Fruit fly (Drosophila melanogaster) whole organism, embryonic: Measurements from ENCODE around the gene Dredd.

ENCODE experiments used
- C15 ChIP-seq: fragments of 200-800 bp; sonication (Bioruptor generic); IDR thresholded peaks from 3 replicates; pipeline ENCODE4 v1.3.6; 2022; ENCODE audit warnings: missing biosample characterization, missing genetic modification characterization
- CG10274 ChIP-seq: fragments of 200-800 bp; sonication (Bioruptor generic); optimal IDR thresholded peaks from 3 replicates; lab custom pipeline; 2017; ENCODE audit warnings: missing biosample characterization, mild to moderate bottlenecking, missing genetic modification characterization
- CG11398 ChIP-seq: fragments of 200-800 bp; sonication (Bioruptor generic); optimal IDR thresholded peaks from 2 replicates; lab custom pipeline; 2016; ENCODE audit warnings: missing biosample characterization, missing genetic modification characterization
- CG1233 ChIP-seq: fragments of 200-800 bp; sonication (Bioruptor generic); optimal IDR thresholded peaks from 4 replicates; lab custom pipeline; 2018; ENCODE audit warnings: missing biosample characterization, mild to moderate bottlenecking, missing genetic modification characterization
- CG15514 ChIP-seq: fragments of 200-800 bp; sonication (Bioruptor generic); optimal IDR thresholded peaks from 3 replicates; lab custom pipeline; 2017; ENCODE audit warnings: missing biosample characterization, missing genetic modification characterization, mild to moderate bottlenecking, moderate library complexity, missing genetic modification reagents
- CG15696 ChIP-seq: fragments of 200-800 bp; sonication (Bioruptor generic); optimal IDR thresholded peaks from 2 replicates; lab custom pipeline; 2019; ENCODE audit warnings: missing biosample characterization, mild to moderate bottlenecking, missing genetic modification characterization, moderate library complexity
- CG1603 ChIP-seq: fragments of 200-800 bp; sonication (Bioruptor generic); optimal IDR thresholded peaks from 2 replicates; lab custom pipeline; 2019; ENCODE audit warnings: missing biosample characterization, mild to moderate bottlenecking, missing genetic modification characterization, moderate library complexity
- CG17328 ChIP-seq: fragments of 200-800 bp; sonication (Bioruptor generic); IDR thresholded peaks from 2 replicates; pipeline ENCODE4 v1.3.6; 2022; ENCODE audit warnings: missing biosample characterization, missing genetic modification characterization
- CG18599 ChIP-seq: fragments of 200-800 bp; sonication (Bioruptor generic); optimal IDR thresholded peaks from 3 replicates; lab custom pipeline; 2017; ENCODE audit warnings: missing biosample characterization, missing genetic modification characterization, mild to moderate bottlenecking, moderate library complexity, missing genetic modification reagents
- CG2120 ChIP-seq: fragments of 200-800 bp; sonication (Bioruptor generic); optimal IDR thresholded peaks from 3 replicates; lab custom pipeline; 2016; ENCODE audit warnings: missing biosample characterization, missing genetic modification characterization
- CG2875 ChIP-seq: fragments of 200-800 bp; sonication (Bioruptor generic); optimal IDR thresholded peaks from 2 replicates; lab custom pipeline; 2017; ENCODE audit warnings: missing biosample characterization, mild to moderate bottlenecking, missing genetic modification characterization, missing genetic modification reagents
- CG30403 ChIP-seq: fragments of 200-800 bp; sonication (Bioruptor generic); optimal IDR thresholded peaks from 3 replicates; lab custom pipeline; 2016; ENCODE audit warnings: missing biosample characterization, missing genetic modification characterization
- CG5245 ChIP-seq: fragments of 200-800 bp; sonication (Bioruptor generic); optimal IDR thresholded peaks from 3 replicates; lab custom pipeline; 2016; ENCODE audit warnings: missing biosample characterization, missing genetic modification characterization
- CG7357 ChIP-seq: fragments of 200-800 bp; sonication (Bioruptor generic); IDR thresholded peaks from 3 replicates; pipeline ENCODE4 v1.3.6; 2022; ENCODE audit warnings: missing biosample characterization, missing genetic modification characterization
- CG7745 ChIP-seq: fragments of 200-800 bp; sonication (Bioruptor generic); optimal IDR thresholded peaks from 2 replicates; lab custom pipeline; 2018; ENCODE audit warnings: missing biosample characterization, mild to moderate bottlenecking, missing genetic modification characterization, moderate library complexity
- CG8359 ChIP-seq: fragments of 200-800 bp; sonication (Bioruptor generic); optimal IDR thresholded peaks from 2 replicates; lab custom pipeline; 2017; ENCODE audit warnings: missing biosample characterization, mild to moderate bottlenecking, missing genetic modification characterization, borderline replicate concordance
- CG9797 ChIP-seq: fragments of 200-800 bp; sonication (Bioruptor generic); optimal IDR thresholded peaks from 3 replicates; lab custom pipeline; 2018; ENCODE audit warnings: missing biosample characterization, mild to moderate bottlenecking, missing genetic modification characterization
- CkIIα-i1 ChIP-seq: fragments of 200-800 bp; sonication (Bioruptor generic); IDR thresholded peaks from 2 replicates; pipeline ENCODE4 v1.3.6; 2022; ENCODE audit warnings: missing biosample characterization, missing genetic modification characterization
- HHEX ChIP-seq: fragments of 200-800 bp; sonication (Bioruptor generic); optimal IDR thresholded peaks from 3 replicates; lab custom pipeline; 2017; ENCODE audit warnings: missing biosample characterization, mild to moderate bottlenecking, missing genetic modification characterization, missing genetic modification reagents
- HLH3B ChIP-seq: fragments of 200-800 bp; sonication (Bioruptor generic); IDR thresholded peaks from 2 replicates; pipeline ENCODE4 v1.3.6; 2022; ENCODE audit warnings: missing biosample characterization, missing genetic modification characterization
- HLH54F ChIP-seq: fragments of 200-800 bp; sonication (Bioruptor generic); optimal IDR thresholded peaks from 3 replicates; lab custom pipeline; 2016; ENCODE audit warnings: missing biosample characterization, missing genetic modification characterization
- HmgZ ChIP-seq: fragments of 200-800 bp; sonication (Bioruptor generic); optimal IDR thresholded peaks from 2 replicates; lab custom pipeline; 2018; ENCODE audit warnings: missing biosample characterization, mild to moderate bottlenecking, missing genetic modification characterization
- Hmx ChIP-seq: fragments of 200-800 bp; sonication (Bioruptor generic); optimal IDR thresholded peaks from 2 replicates; lab custom pipeline; 2016; ENCODE audit warnings: missing biosample characterization, missing genetic modification characterization
- Hr39 ChIP-seq: fragments of >200 bp; optimal IDR thresholded peaks from 2 replicates; lab custom pipeline; 2017
- MTF-1 ChIP-seq: fragments of 200-800 bp; sonication (Bioruptor generic); optimal IDR thresholded peaks from 2 replicates; lab custom pipeline; 2018; ENCODE audit warnings: missing biosample characterization, mild to moderate bottlenecking, missing genetic modification characterization, borderline replicate concordance
- Max ChIP-seq: fragments of 200-800 bp; sonication (Bioruptor generic); optimal IDR thresholded peaks from 2 replicates; lab custom pipeline; 2016; ENCODE audit warnings: missing biosample characterization, mild to moderate bottlenecking, missing genetic modification characterization
- Meics ChIP-seq: fragments of 200-800 bp; sonication (Bioruptor generic); optimal IDR thresholded peaks from 2 replicates; lab custom pipeline; 2017; ENCODE audit warnings: missing biosample characterization, mild to moderate bottlenecking, missing genetic modification characterization
- NC2β ChIP-seq: fragments of 200-800 bp; sonication (Bioruptor generic); optimal IDR thresholded peaks from 2 replicates; lab custom pipeline; 2016; ENCODE audit warnings: missing biosample characterization, missing genetic modification characterization
- Neu2 ChIP-seq: fragments of 200-800 bp; sonication (Bioruptor generic); optimal IDR thresholded peaks from 3 replicates; lab custom pipeline; 2016; ENCODE audit warnings: missing biosample characterization, missing genetic modification characterization, borderline replicate concordance
- ac ChIP-seq: fragments of 200-800 bp; sonication (Bioruptor generic); optimal IDR thresholded peaks from 3 replicates; lab custom pipeline; 2017; ENCODE audit warnings: missing biosample characterization, mild to moderate bottlenecking, missing genetic modification characterization
- ara ChIP-seq: fragments of 200-800 bp; sonication (Bioruptor generic); IDR thresholded peaks from 2 replicates; pipeline ENCODE4 v1.3.6; 2022; ENCODE audit warnings: missing biosample characterization, missing genetic modification characterization
- bowl ChIP-seq: fragments of 200-800 bp; sonication (Bioruptor generic); IDR thresholded peaks from 2 replicates; pipeline ENCODE4 v1.3.6; 2022; ENCODE audit warnings: missing biosample characterization, missing genetic modification characterization
- bsh ChIP-seq, 2 experiments: fragments of 200-800 bp; sonication (Bioruptor generic); optimal IDR thresholded peaks; 2 replicates each; lab custom pipeline; 2017 to 2018; ENCODE audit warnings: mild to moderate bottlenecking in 2 of 2, missing biosample characterization in 2 of 2, missing genetic modification characterization in 2 of 2, moderate library complexity in 1 of 2
- ems ChIP-seq: fragments of 200-800 bp; sonication (Bioruptor generic); optimal IDR thresholded peaks from 3 replicates; lab custom pipeline; 2016; ENCODE audit warnings: missing biosample characterization, missing genetic modification characterization
- fru ChIP-seq: fragments of >200 bp; optimal IDR thresholded peaks from 2 replicates; lab custom pipeline; 2017
- gcm ChIP-seq: fragments of 200-800 bp; sonication (Bioruptor generic); optimal IDR thresholded peaks from 2 replicates; lab custom pipeline; 2019; ENCODE audit warnings: missing biosample characterization, mild to moderate bottlenecking, missing genetic modification characterization, moderate library complexity
- hkb ChIP-seq, 2 experiments: fragments of 200-800 bp in 1 of 2; fragments of >200 bp in 1 of 2; sonication (Bioruptor generic) in 1 of 2; IDR thresholded peaks in 1 of 2; optimal IDR thresholded peaks in 1 of 2; 2 replicates each; pipeline versions ENCODE4 v1.3.6 to Lab custom; 2017 to 2022; ENCODE audit warnings: missing biosample characterization in 1 of 2, missing genetic modification characterization in 1 of 2
- ken ChIP-seq: fragments of 200-800 bp; sonication (Bioruptor generic); IDR thresholded peaks from 3 replicates; pipeline ENCODE4 v1.3.6; 2022; ENCODE audit warnings: missing biosample characterization, missing genetic modification characterization
- lbe ChIP-seq: fragments of 200-800 bp; sonication (Bioruptor generic); optimal IDR thresholded peaks from 2 replicates; lab custom pipeline; 2016; ENCODE audit warnings: missing biosample characterization, mild to moderate bottlenecking, missing genetic modification characterization
- lola ChIP-seq, 3 experiments: fragments of >200 bp in 2 of 3; fragments of 200-800 bp in 1 of 3; sonication (Bioruptor generic) in 1 of 3; optimal IDR thresholded peaks; 2 replicates each; lab custom pipeline; 2017 to 2019; ENCODE audit warnings: missing biosample characterization in 3 of 3, missing genetic modification characterization in 3 of 3, mild to moderate bottlenecking in 1 of 3, moderate library complexity in 1 of 3
- mirr ChIP-seq: fragments of 200-800 bp; sonication (Bioruptor generic); optimal IDR thresholded peaks from 3 replicates; lab custom pipeline; 2018; ENCODE audit warnings: missing biosample characterization, mild to moderate bottlenecking, missing genetic modification characterization
- nom ChIP-seq: fragments of 200-800 bp; sonication (Bioruptor generic); optimal IDR thresholded peaks from 2 replicates; lab custom pipeline; 2017; ENCODE audit warnings: missing biosample characterization, missing genetic modification characterization, mild to moderate bottlenecking, moderate library complexity, missing genetic modification reagents
- oc ChIP-seq: fragments of 200-800 bp; sonication (Bioruptor generic); optimal IDR thresholded peaks from 2 replicates; lab custom pipeline; 2018; ENCODE audit warnings: missing biosample characterization, mild to moderate bottlenecking, missing genetic modification characterization, moderate library complexity
- onecut ChIP-seq: fragments of 200-800 bp; sonication (Bioruptor generic); IDR thresholded peaks from 2 replicates; pipeline ENCODE4 v1.3.6; 2022; ENCODE audit warnings: missing biosample characterization, missing genetic modification characterization
- ranshi ChIP-seq: fragments of 200-800 bp; sonication (Bioruptor generic); IDR thresholded peaks from 2 replicates; pipeline ENCODE4 v1.3.6; 2022; ENCODE audit warnings: missing biosample characterization, missing genetic modification characterization
- so ChIP-seq: fragments of 200-800 bp; sonication (Bioruptor generic); IDR thresholded peaks from 3 replicates; pipeline ENCODE4 v1.3.6; 2022; ENCODE audit warnings: missing biosample characterization, missing genetic modification characterization
- sqz ChIP-seq: fragments of 200-800 bp; sonication (Bioruptor generic); optimal IDR thresholded peaks from 3 replicates; lab custom pipeline; 2018; ENCODE audit warnings: missing biosample characterization, mild to moderate bottlenecking, missing genetic modification characterization
- tap ChIP-seq: fragments of 200-800 bp; optimal IDR thresholded peaks from 3 replicates; lab custom pipeline; 2019; ENCODE audit warnings: missing biosample characterization, mild to moderate bottlenecking, missing genetic modification characterization, moderate library complexity
- tgo ChIP-seq: fragments of 200-800 bp; sonication (Bioruptor generic); IDR thresholded peaks from 3 replicates; pipeline ENCODE4 v1.3.6; 2022; ENCODE audit warnings: missing biosample characterization, missing genetic modification characterization
- tna ChIP-seq: fragments of 200-800 bp; sonication (Bioruptor generic); IDR thresholded peaks from 2 replicates; pipeline ENCODE4 v1.3.6; 2022; ENCODE audit warnings: missing biosample characterization, missing genetic modification characterization; ENCODE audit not compliant: partially characterized antibody
- tx ChIP-seq: fragments of 200-800 bp; sonication (Bioruptor generic); optimal IDR thresholded peaks from 2 replicates; lab custom pipeline; 2016; ENCODE audit warnings: missing biosample characterization, missing genetic modification characterization
- wdn ChIP-seq: fragments of 200-800 bp; sonication (Bioruptor generic); IDR thresholded peaks from 2 replicates; pipeline ENCODE4 v1.3.6; 2022; ENCODE audit warnings: missing biosample characterization, missing genetic modification characterization

Gene Dredd

DNA sequence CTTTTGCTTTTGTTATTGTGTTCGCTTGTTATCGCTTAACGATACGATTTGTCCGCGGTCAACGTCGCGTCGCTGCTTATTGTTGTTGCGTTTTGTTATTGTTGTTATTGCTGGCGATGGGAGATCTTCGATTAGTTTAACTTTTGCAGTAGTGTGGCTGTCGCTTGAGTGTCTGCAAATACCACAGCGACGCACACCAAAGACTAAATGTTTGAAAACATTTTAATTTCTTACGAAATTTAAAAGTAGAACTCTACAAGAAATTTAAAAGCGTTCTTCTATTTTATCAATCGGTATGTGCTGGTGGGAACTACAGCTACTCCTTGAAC is 15.3 kb downstream of the Dredd start, which contains the start of gene spdi (continued):
- TF ChIP-seq HHEX: no peak
- no peak for TF ChIP-seq lola (GFP tag; optimal IDR thresholded peaks at IDR 0.05; lab: Kevin White, UChicago)
- no peak for TF ChIP-seq CG18599 (GFP tag; lab: Kevin White, UChicago)
- no peak for TF ChIP-seq gcm
- TF ChIP-seq HmgZ: peak; percentile 19
- TF ChIP-seq CG2875: no peak
- TF ChIP-seq ac: no peak
- TF ChIP-seq HLH54F (GFP tag; lab: Kevin White, UChicago): no peak
- TF ChIP-seq CG9797: peak; percentile 79
- no peak for TF ChIP-seq MTF-1 (GFP tag; lab: Kevin White, UChicago)
- no peak for TF ChIP-seq ara (GFP tag; lab: Robert Waterston, UW)
- TF ChIP-seq CG8359 (GFP tag; lab: Kevin White, UChicago): no peak
- no peak for TF ChIP-seq HLH3B (GFP tag; lab: Robert Waterston, UW)
- TF ChIP-seq lbe (GFP tag; lab: Kevin White, UChicago): no peak
- TF ChIP-seq CG17328: no peak
- TF ChIP-seq CG2120 (GFP tag; lab: Kevin White, UChicago): no peak
- TF ChIP-seq oc (tag; lab: Kevin White, UChicago): no peak
- TF ChIP-seq tap (tag; lab: Kevin White, UChicago): no peak
- no peak for TF ChIP-seq mirr
- no peak for TF ChIP-seq fru (lab: Kevin White, UChicago)
- TF ChIP-seq CG5245 (GFP tag; lab: Kevin White, UChicago): no peak
- no peak for TF ChIP-seq Meics (GFP tag; lab: Kevin White, UChicago)
- TF ChIP-seq Max (GFP tag; lab: Kevin White, UChicago): no peak
- TF ChIP-seq onecut: no peak
- no peak for TF ChIP-seq NC2β (GFP tag; lab: Kevin White, UChicago)
- TF ChIP-seq Hmx (GFP tag; lab: Kevin White, UChicago): no peak
- peak; percentile 38 for TF ChIP-seq CG1603 (tag; lab: Kevin White, UChicago)
- no peak for TF ChIP-seq CG15696
- no peak for TF ChIP-seq bsh (GFP tag; optimal IDR thresholded peaks at IDR 0.05; lab: Kevin White, UChicago)
- no peak for TF ChIP-seq CG7357 (GFP tag; lab: Robert Waterston, UW)
- no peak for TF ChIP-seq tgo (GFP tag; lab: Robert Waterston, UW)
- no peak for TF ChIP-seq ranshi (GFP tag; lab: Robert Waterston, UW)
- no peak for TF ChIP-seq nom (GFP tag; lab: Kevin White, UChicago)
- no peak for TF ChIP-seq sqz (GFP tag; lab: Kevin White, UChicago)
- no peak for TF ChIP-seq ems
- peak; percentile 61 for TF ChIP-seq CG15514
- no peak for TF ChIP-seq C15
- TF ChIP-seq CG10274 (GFP tag; lab: Kevin White, UChicago): no peak
- no peak for TF ChIP-seq tx (GFP tag; lab: Kevin White, UChicago)
- TF ChIP-seq CG7745: no peak
- TF ChIP-seq tna (GFP tag; lab: Robert Waterston, UW): no peak
- no peak for TF ChIP-seq bowl
- TF ChIP-seq ken (GFP tag; lab: Robert Waterston, UW): no peak
- no peak for TF ChIP-seq CG11398 (GFP tag; lab: Kevin White, UChicago)
- no peak for TF ChIP-seq so (GFP tag; lab: Robert Waterston, UW)
- TF ChIP-seq hkb (optimal IDR thresholded peaks at IDR 0.05; lab: Kevin White, UChicago): no peak
- TF ChIP-seq hkb (GFP tag; IDR thresholded peaks at IDR 0.05; lab: Robert Waterston, UW): no peak
- TF ChIP-seq Neu2 (GFP tag; lab: Kevin White, UChicago): no peak
- TF ChIP-seq wdn (GFP tag; lab: Robert Waterston, UW): no peak
- TF ChIP-seq CG1233: no peak
- no peak for TF ChIP-seq Hr39 (lab: Kevin White, UChicago)
- no peak for TF ChIP-seq CkIIα-i1 (GFP tag; lab: Robert Waterston, UW)
- no peak for TF ChIP-seq CG30403 (GFP tag; lab: Kevin White, UChicago)
